Fruit fly (Drosophila melanogaster): ENCODE measurements around the gene Nost.

Nost gene

DNA sequence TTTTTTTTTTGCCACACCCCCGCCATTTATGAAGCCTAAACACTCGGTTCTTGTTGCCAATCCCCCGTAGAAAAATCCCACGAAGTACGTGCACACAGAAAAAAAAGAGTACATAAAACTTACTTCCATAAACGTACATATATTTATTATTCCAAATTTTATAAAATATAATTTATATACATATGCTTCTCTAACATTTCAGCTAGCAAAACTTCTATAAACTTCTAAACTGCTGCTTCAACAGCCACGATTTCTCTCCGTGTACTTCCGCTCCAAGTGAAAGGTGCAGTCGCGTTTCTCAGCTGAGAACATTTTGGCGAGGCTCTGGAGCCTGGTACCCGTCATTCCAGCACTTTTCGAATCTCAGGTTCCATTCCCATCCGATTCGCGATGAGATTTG is 32.7 kb downstream of the Nost start (continued):
- peak; percentile 20 for TF ChIP-seq topi (GFP tag; optimal IDR thresholded peaks at IDR 0.05)
- TF ChIP-seq Blimp-1 (GFP tag; optimal IDR thresholded peaks at IDR 0.05): peak; percentile 10
- peak; percentile 50 for TF ChIP-seq Sox102F (GFP tag; optimal IDR thresholded peaks at IDR 0.05)
- TF ChIP-seq esn (GFP tag; optimal IDR thresholded peaks at IDR 0.05): peak; percentile 54
- peak; percentile 41 for TF ChIP-seq CG3919 (GFP tag; optimal IDR thresholded peaks at IDR 0.05)
- no peak for TF ChIP-seq CG16779 (tag; optimal IDR thresholded peaks at IDR 0.05)
- TF ChIP-seq CG6792 (GFP tag; optimal IDR thresholded peaks at IDR 0.05): peak; percentile 51
- TF ChIP-seq CG9139 (GFP tag; optimal IDR thresholded peaks at IDR 0.05): no peak
- peak; percentile 21 for TF ChIP-seq Hr4 (GFP tag; optimal IDR thresholded peaks at IDR 0.05)
- no peak for TF ChIP-seq Lpt (GFP tag; optimal IDR thresholded peaks at IDR 0.05)
- TF ChIP-seq CG1621 (tag; optimal IDR thresholded peaks at IDR 0.05): no peak
- peak; percentile 41 to 58 for TF ChIP-seq ss (GFP tag; optimal IDR thresholded peaks at IDR 0.05)
- peak; percentile 27 for TF ChIP-seq Ets96B (tag; optimal IDR thresholded peaks at IDR 0.05)
- no peak for TF ChIP-seq CG11902 (GFP tag; optimal IDR thresholded peaks at IDR 0.05)
- peak; percentile 65 for TF ChIP-seq eg (GFP tag; IDR thresholded peaks at IDR 0.05)
- peak; percentile 36 for TF ChIP-seq Sox15 (GFP tag; optimal IDR thresholded peaks at IDR 0.05)
- peak; percentile 90 for TF ChIP-seq Eip78C (GFP tag)
- TF ChIP-seq Smox (GFP tag; optimal IDR thresholded peaks at IDR 0.05): peak; percentile 57
- peak; percentile 65 for TF ChIP-seq Met (GFP tag; optimal IDR thresholded peaks at IDR 0.05)
- no peak for TF ChIP-seq CG8319 (GFP tag; optimal IDR thresholded peaks at IDR 0.05)
- TF ChIP-seq CG31627 (GFP tag; optimal IDR thresholded peaks at IDR 0.05): peak; percentile 34

DNA sequence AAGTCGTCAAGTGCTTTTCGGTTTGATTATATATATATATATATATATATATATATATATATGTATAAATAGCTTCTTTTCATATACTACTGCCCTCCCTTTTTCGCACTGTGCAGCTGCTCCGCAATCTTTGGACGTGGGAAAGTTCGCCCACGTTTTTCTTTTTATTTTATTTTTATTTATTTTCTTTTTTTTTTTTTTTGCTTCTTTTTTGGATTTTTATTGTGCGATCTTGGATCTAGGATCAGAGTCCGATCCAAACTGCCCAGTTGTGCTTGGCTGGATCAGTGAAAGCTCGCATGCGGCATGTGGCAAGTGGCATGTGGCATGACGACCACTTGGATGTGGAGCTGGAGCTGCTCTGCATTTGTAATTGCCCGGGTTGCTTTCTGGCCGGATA is 33.4 kb downstream of the Nost start:
- no peak for TF ChIP-seq CG10631 (GFP tag; optimal IDR thresholded peaks at IDR 0.05)
- TF ChIP-seq salr (GFP tag; optimal IDR thresholded peaks at IDR 0.05): no peak
- TF ChIP-seq CG6854 (GFP tag; optimal IDR thresholded peaks at IDR 0.05): no peak
- TF ChIP-seq CG8119 (GFP tag; IDR thresholded peaks at IDR 0.05): peak; percentile 62
- TF ChIP-seq CG32006 (GFP tag; optimal IDR thresholded peaks at IDR 0.05): peak; percentile 37
- TF ChIP-seq CG34406 (GFP tag; optimal IDR thresholded peaks at IDR 0.05): peak; percentile 13
- TF ChIP-seq Eip93F (GFP tag; optimal IDR thresholded peaks at IDR 0.05): no peak
- TF ChIP-seq achi (GFP tag; optimal IDR thresholded peaks at IDR 0.05): no peak
- no peak for TF ChIP-seq cyc (GFP tag; optimal IDR thresholded peaks at IDR 0.05)
- TF ChIP-seq Hr4 (GFP tag; optimal IDR thresholded peaks at IDR 0.05): peak; percentile 4
- TF ChIP-seq acj6 (GFP tag; optimal IDR thresholded peaks at IDR 0.05): no peak
- peak; percentile 55; the same call in 1 of the 3 replicates for TF ChIP-seq eg (GFP tag; IDR thresholded peaks at IDR 0.05)

dm6 chrX:9064029-9064428 is 34.0 kb downstream of the Nost start:
- TF ChIP-seq Lpt (GFP tag; optimal IDR thresholded peaks at IDR 0.05): no peak
- TF ChIP-seq CG10631 (GFP tag; optimal IDR thresholded peaks at IDR 0.05): no peak
- no peak for TF ChIP-seq CG3032 (tag; optimal IDR thresholded peaks at IDR 0.05)
- TF ChIP-seq Sox15 (GFP tag; optimal IDR thresholded peaks at IDR 0.05): no peak
- no peak for TF ChIP-seq CG11294 (GFP tag; IDR thresholded peaks at IDR 0.05)
- no peak for TF ChIP-seq CG15336 (GFP tag; IDR thresholded peaks at IDR 0.05)
- no peak for TF ChIP-seq Met (GFP tag; optimal IDR thresholded peaks at IDR 0.05)
- no peak for TF ChIP-seq lz (GFP tag; optimal IDR thresholded peaks at IDR 0.05)

DNA sequence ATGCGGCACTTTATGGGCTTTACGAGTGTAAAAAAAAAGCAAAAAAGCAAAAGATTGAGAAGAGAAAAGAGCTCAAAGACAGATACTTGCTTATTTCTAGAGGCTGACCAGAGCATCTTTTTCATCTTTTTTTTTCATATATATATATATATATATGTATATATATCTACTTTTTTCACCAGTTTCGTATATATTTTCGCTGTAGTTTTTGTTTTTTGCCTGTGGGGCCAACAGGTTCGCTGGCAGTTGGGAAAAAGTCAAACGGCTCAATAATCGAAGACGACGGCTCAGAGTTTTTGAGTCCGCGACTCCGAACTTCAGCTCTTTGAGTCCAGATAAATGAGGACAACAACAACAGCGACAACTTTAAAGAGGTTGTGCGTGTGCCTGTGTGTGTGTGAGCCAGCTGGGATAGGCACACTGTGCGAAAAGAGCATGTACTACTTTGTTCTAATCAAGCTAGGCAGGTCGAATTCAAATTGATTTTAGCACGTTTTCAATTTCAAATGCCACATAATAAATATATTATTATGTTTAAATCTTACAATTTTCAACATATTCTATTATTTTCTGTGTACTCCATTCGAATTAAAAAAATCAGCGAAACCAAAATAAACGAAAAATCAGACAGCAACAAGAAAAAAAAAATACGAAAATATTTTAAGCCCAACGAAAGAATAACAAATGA is 36.9 kb downstream of the Nost start:
- peak; percentile 86 for TF ChIP-seq Met (GFP tag; optimal IDR thresholded peaks at IDR 0.05)
- peak; percentile 76 for TF ChIP-seq CG3032 (tag; optimal IDR thresholded peaks at IDR 0.05)
- peak; percentile 89 for TF ChIP-seq CG8632 (GFP tag; optimal IDR thresholded peaks at IDR 0.05)
- TF ChIP-seq Gug (GFP tag; IDR thresholded peaks at IDR 0.05): peak; percentile 44; the same call in 1 of the 2 replicates
- TF ChIP-seq fd59A (GFP tag; optimal IDR thresholded peaks at IDR 0.05): peak; percentile 69
- peak; percentile 84 for TF ChIP-seq CG10631 (GFP tag; optimal IDR thresholded peaks at IDR 0.05)
- TF ChIP-seq lz (GFP tag; optimal IDR thresholded peaks at IDR 0.05): peak; percentile 74
- TF ChIP-seq dac (GFP tag; optimal IDR thresholded peaks at IDR 0.05): peak; percentile 65
- peak; percentile 72 for TF ChIP-seq Eip75B (GFP tag; optimal IDR thresholded peaks at IDR 0.05)
- peak; percentile 85 for TF ChIP-seq CG6792 (GFP tag; optimal IDR thresholded peaks at IDR 0.05)
- TF ChIP-seq Eip78C (GFP tag): peak; percentile 97
- TF ChIP-seq CG6276 (GFP tag; optimal IDR thresholded peaks at IDR 0.05): peak; percentile 77
- peak; percentile 63 for TF ChIP-seq Sox14 (GFP tag; optimal IDR thresholded peaks at IDR 0.05)
- TF ChIP-seq CG11902 (GFP tag; optimal IDR thresholded peaks at IDR 0.05): peak; percentile 69
- TF ChIP-seq Eip93F (GFP tag; optimal IDR thresholded peaks at IDR 0.05): peak; percentile 80
- peak; percentile 32; the same call in 1 of the 2 replicates for TF ChIP-seq CG11294 (GFP tag; IDR thresholded peaks at IDR 0.05)
- TF ChIP-seq pdm3 (GFP tag; optimal IDR thresholded peaks at IDR 0.05): peak; percentile 77
- TF ChIP-seq CG4318 (GFP tag; optimal IDR thresholded peaks at IDR 0.05): peak; percentile 62
- TF ChIP-seq CG8319 (GFP tag; optimal IDR thresholded peaks at IDR 0.05): peak; percentile 73
- TF ChIP-seq Sox15 (GFP tag; optimal IDR thresholded peaks at IDR 0.05): peak; percentile 73
- TF ChIP-seq Ets21C (GFP tag; optimal IDR thresholded peaks at IDR 0.05): peak; percentile 39

Data from whole organism, prepupa.